Fruit fly (Drosophila melanogaster): ENCODE measurements around the gene Nhe1.
A peak's percentile ranks its signal among the peaks of the same experiment; 100 is the strongest.

The Nhe1 gene

DNA sequence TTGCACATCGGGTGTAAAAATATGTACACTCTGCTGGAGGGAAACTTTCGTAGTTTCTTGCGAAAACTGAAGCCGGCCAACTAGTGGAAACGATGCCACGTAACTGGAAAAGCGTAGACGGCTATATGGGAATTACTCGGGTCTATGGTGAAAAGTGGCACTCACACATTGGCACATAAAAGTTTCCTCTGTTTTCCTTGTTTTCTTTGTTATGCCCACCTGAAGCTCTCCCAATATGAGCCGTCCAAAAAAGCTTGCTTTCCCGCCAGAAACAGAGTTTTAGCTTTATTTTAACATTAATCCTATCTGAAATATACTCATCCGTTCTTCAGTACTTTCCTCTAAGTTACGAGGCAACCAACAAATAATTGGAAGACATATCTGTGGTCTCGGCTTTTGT is 24.2 kb upstream of the Nhe1 start, which contains the start of gene CG3164:
Gene CG3164 (minus strand): TSS at position 101 of the 400 bp plus-strand sequence.
- TF ChIP-seq CG13894 (tag; optimal IDR thresholded peaks at IDR 0.05), result peak; percentile 76
- TF ChIP-seq lola (GFP tag; optimal IDR thresholded peaks at IDR 0.05), result peak in 1 of 3 experiments; percentile 22
- no peak for TF ChIP-seq disco-r (GFP tag; optimal IDR thresholded peaks at IDR 0.05)
- no peak for TF ChIP-seq Meics (GFP tag; optimal IDR thresholded peaks at IDR 0.05)
- no peak for TF ChIP-seq run (tag; optimal IDR thresholded peaks at IDR 0.05)

- TF ChIP-seq wor (GFP tag; IDR thresholded peaks at IDR 0.05), result no peak
- peak; percentile 72 for TF ChIP-seq CG15514 (GFP tag; optimal IDR thresholded peaks at IDR 0.05)
- TF ChIP-seq CG6765 (GFP tag; optimal IDR thresholded peaks at IDR 0.05), result peak; percentile 47
- TF ChIP-seq luna (GFP tag; optimal IDR thresholded peaks at IDR 0.05), result no peak
- no peak for TF ChIP-seq Kr (GFP tag; optimal IDR thresholded peaks at IDR 0.05)
- peak; percentile 45; the same call in 1 of the 2 replicates for TF ChIP-seq unc-4 (GFP tag; IDR thresholded peaks at IDR 0.05; ENCODE audit: partially characterized antibody)
- no peak for TF ChIP-seq Sin3A (optimal IDR thresholded peaks at IDR 0.05)
- peak; percentile 71 for TF ChIP-seq kah (GFP tag; optimal IDR thresholded peaks at IDR 0.05)
- no peak for TF ChIP-seq knrl (GFP tag; IDR thresholded peaks at IDR 0.05; ENCODE audit: partially characterized antibody)
- no peak for TF ChIP-seq CG3065 (GFP tag; optimal IDR thresholded peaks at IDR 0.05)
- TF ChIP-seq CG13123 (GFP tag; optimal IDR thresholded peaks at IDR 0.05), result no peak
- TF ChIP-seq psq (GFP tag; optimal IDR thresholded peaks at IDR 0.05), result no peak
- TF ChIP-seq HLH3B (GFP tag; IDR thresholded peaks at IDR 0.05), result peak; percentile 15; the same call in 1 of the 2 replicates
- TF ChIP-seq ken (GFP tag; IDR thresholded peaks at IDR 0.05), result 0 out of 3 replicates have a peak, but pooled peaks have one; percentile 20
- TF ChIP-seq pfk (GFP tag; optimal IDR thresholded peaks at IDR 0.05), result peak; percentile 57
- no peak for TF ChIP-seq al (GFP tag; IDR thresholded peaks at IDR 0.05)
- TF ChIP-seq Blimp-1 (GFP tag; optimal IDR thresholded peaks at IDR 0.05), result peak; percentile 20
- TF ChIP-seq wdn (GFP tag; IDR thresholded peaks at IDR 0.05), result no peak
- TF ChIP-seq zen (tag; optimal IDR thresholded peaks at IDR 0.05), result no peak
- peak; percentile 64; the same call in 1 of the 2 replicates for TF ChIP-seq rib (GFP tag; IDR thresholded peaks at IDR 0.05)
- TF ChIP-seq Oaz (GFP tag; IDR thresholded peaks at IDR 0.05), result no peak
- TF ChIP-seq CG12299 (tag; optimal IDR thresholded peaks at IDR 0.05), result peak; percentile 57
- TF ChIP-seq CG8388 (GFP tag; optimal IDR thresholded peaks at IDR 0.05), result no peak
- peak; percentile 95 for TF ChIP-seq chinmo (GFP tag; IDR thresholded peaks at IDR 0.05; ENCODE audit: partially characterized antibody)
- no peak for TF ChIP-seq Ada2b (GFP tag; IDR thresholded peaks at IDR 0.05)
- TF ChIP-seq pum (GFP tag; optimal IDR thresholded peaks at IDR 0.05), result no peak
- TF ChIP-seq lola (GFP tag; optimal IDR thresholded peaks at IDR 0.05), result no peak
- no peak; the same call in 3 of the 4 replicates for TF ChIP-seq Gug (GFP tag; IDR thresholded peaks at IDR 0.05)
- peak; percentile 39 for TF ChIP-seq Meics (GFP tag; optimal IDR thresholded peaks at IDR 0.05)
- peak; percentile 66; the same call in 2 of the 3 replicates for TF ChIP-seq z (GFP tag; IDR thresholded peaks at IDR 0.05)
- no peak for TF ChIP-seq br (optimal IDR thresholded peaks at IDR 0.05)
- no peak for TF ChIP-seq CG17612 (GFP tag; IDR thresholded peaks at IDR 0.05)
- TF ChIP-seq CkIIα-i1 (GFP tag; IDR thresholded peaks at IDR 0.05), result no peak
- no peak for TF ChIP-seq Mad (GFP tag; optimal IDR thresholded peaks at IDR 0.05)
- no peak for TF ChIP-seq Chrac-16 (GFP tag; optimal IDR thresholded peaks at IDR 0.05)
- TF ChIP-seq HLHmδ (GFP tag; optimal IDR thresholded peaks at IDR 0.05), result peak; percentile 56
- TF ChIP-seq kni (GFP tag; optimal IDR thresholded peaks at IDR 0.05), result peak; percentile 77
- TF ChIP-seq Dad (GFP tag; optimal IDR thresholded peaks at IDR 0.05), result peak; percentile 20
- TF ChIP-seq MTF-1 (GFP tag; optimal IDR thresholded peaks at IDR 0.05; ENCODE audit: borderline replicate concordance), result peak; percentile 71
- peak; percentile 63 for TF ChIP-seq CG9437 (GFP tag; optimal IDR thresholded peaks at IDR 0.05)
- TF ChIP-seq CG3847 (GFP tag; IDR thresholded peaks at IDR 0.05), result no peak
- peak; percentile 65 for TF ChIP-seq bbx (GFP tag; IDR thresholded peaks at IDR 0.05; ENCODE audit: partially characterized antibody)
- no peak for TF ChIP-seq ab (GFP tag; optimal IDR thresholded peaks at IDR 0.05)
Measured at dm6 chr2L:128977-129941, 22.7 kb upstream of the Nhe1 start.

Data from whole organism, embryonic.